Worm (Caenorhabditis elegans): ENCODE results near the gene glb-33.

Gene glb-33

ce11 chrV:1392900-1393299 lies 41.0 kb downstream of the glb-33 start, which contains the start of gene Y75B7AR.1:
Gene Y75B7AR.1, minus strand, starts transcription at chrV:1393000.
- TF ChIP-seq tbx-2 (tag; optimal IDR thresholded peaks at IDR 0.05) (no peak), unc-55 (GFP tag; optimal IDR thresholded peaks at IDR 0.05) (no peak), unc-86 (tag; optimal IDR thresholded peaks at IDR 0.05) (no peak), hlh-8 (tag; optimal IDR thresholded peaks at IDR 0.05) (no peak), ceh-22 (tag; optimal IDR thresholded peaks at IDR 0.05) (no peak), ahr-1 (tag; optimal IDR thresholded peaks at IDR 0.05) (no peak), sdc-2 (tag; optimal IDR thresholded peaks at IDR 0.05) (no peak), T23F11.4 (GFP tag; optimal IDR thresholded peaks at IDR 0.05) (no peak), elt-2 (tag; optimal IDR thresholded peaks at IDR 0.05) (no peak)
